Fruit fly (Drosophila melanogaster) whole organism, prepupa: ENCODE results near the gene CG14664.

Source experiments
- CG10631 ChIP-seq: fragments of 200-800 bp; sonication (Bioruptor generic); optimal IDR thresholded peaks from 2 replicates; lab custom pipeline; 2016; ENCODE audit warnings: missing biosample characterization, missing genetic modification characterization
- CG10669 ChIP-seq: fragments of 200-800 bp; sonication (Bioruptor generic); optimal IDR thresholded peaks from 3 replicates; lab custom pipeline; 2018; ENCODE audit warnings: missing biosample characterization, mild to moderate bottlenecking, missing genetic modification characterization, moderate library complexity
- CG11294 ChIP-seq: fragments of 200-800 bp; sonication (Bioruptor generic); IDR thresholded peaks from 2 replicates; pipeline ENCODE4 v1.3.6; 2022; ENCODE audit warnings: missing biosample characterization, missing genetic modification characterization
- CG11762 ChIP-seq: fragments of 200-800 bp; sonication (Bioruptor generic); optimal IDR thresholded peaks from 3 replicates; lab custom pipeline; 2016; ENCODE audit warnings: missing biosample characterization, missing genetic modification characterization; ENCODE audit not compliant: insufficient read depth
- CG1621 ChIP-seq: fragments of 200-800 bp; sonication (Bioruptor generic); optimal IDR thresholded peaks from 3 replicates; lab custom pipeline; 2018; ENCODE audit warnings: missing biosample characterization, mild to moderate bottlenecking, missing genetic modification characterization
- CG16779 ChIP-seq: fragments of 200-800 bp; sonication (Bioruptor generic); optimal IDR thresholded peaks from 3 replicates; lab custom pipeline; 2017; ENCODE audit warnings: missing biosample characterization, mild to moderate bottlenecking, missing genetic modification characterization
- CG3032 ChIP-seq: fragments of 200-800 bp; optimal IDR thresholded peaks from 2 replicates; lab custom pipeline; 2019; ENCODE audit warnings: missing biosample characterization, mild to moderate bottlenecking, missing genetic modification characterization, moderate library complexity
- CG31627 ChIP-seq: fragments of 200-800 bp; sonication (Bioruptor generic); optimal IDR thresholded peaks from 3 replicates; lab custom pipeline; 2016; ENCODE audit warnings: missing biosample characterization, missing genetic modification characterization
- CG32006 ChIP-seq: fragments of 200-800 bp; sonication (Bioruptor generic); optimal IDR thresholded peaks from 3 replicates; lab custom pipeline; 2017; ENCODE audit warnings: missing biosample characterization, mild to moderate bottlenecking, missing genetic modification characterization
- CG3919 ChIP-seq: fragments of 200-800 bp; sonication (Bioruptor generic); optimal IDR thresholded peaks from 3 replicates; lab custom pipeline; 2016; ENCODE audit warnings: missing biosample characterization, missing genetic modification characterization
- CG4318 ChIP-seq: fragments of 200-800 bp; sonication (Bioruptor generic); optimal IDR thresholded peaks from 3 replicates; lab custom pipeline; 2017; ENCODE audit warnings: missing biosample characterization, mild to moderate bottlenecking, missing genetic modification characterization
- CG6163 ChIP-seq: fragments of 200-800 bp; sonication (Bioruptor generic); IDR thresholded peaks from 3 replicates; pipeline ENCODE4 v1.3.6; 2022; ENCODE audit warnings: missing biosample characterization, missing genetic modification characterization
- CG6276 ChIP-seq: fragments of 200-800 bp; sonication (Bioruptor generic); optimal IDR thresholded peaks from 2 replicates; lab custom pipeline; 2017; ENCODE audit warnings: missing biosample characterization, mild to moderate bottlenecking, missing genetic modification characterization
- CG6808 ChIP-seq: fragments of 200-800 bp; sonication (Bioruptor generic); optimal IDR thresholded peaks from 3 replicates; lab custom pipeline; 2017; ENCODE audit warnings: missing biosample characterization, missing genetic modification characterization, mild to moderate bottlenecking, moderate library complexity, missing genetic modification reagents
- CG6854 ChIP-seq: fragments of 200-800 bp; sonication (Bioruptor generic); optimal IDR thresholded peaks from 2 replicates; lab custom pipeline; 2017; ENCODE audit warnings: missing biosample characterization, mild to moderate bottlenecking, missing genetic modification characterization
- CG7368 ChIP-seq: fragments of 200-800 bp; sonication (Bioruptor generic); optimal IDR thresholded peaks from 3 replicates; lab custom pipeline; 2016; ENCODE audit warnings: missing biosample characterization, missing genetic modification characterization
- CG8119 ChIP-seq: fragments of 200-800 bp; sonication (Bioruptor generic); IDR thresholded peaks from 3 replicates; pipeline ENCODE4 v1.3.6; 2022; ENCODE audit warnings: missing biosample characterization, missing genetic modification characterization
- CG8319 ChIP-seq: fragments of 200-800 bp; sonication (Bioruptor generic); optimal IDR thresholded peaks from 3 replicates; lab custom pipeline; 2016; ENCODE audit warnings: missing biosample characterization, missing genetic modification characterization
- CG8632 ChIP-seq: fragments of 200-800 bp; sonication (Bioruptor generic); optimal IDR thresholded peaks from 3 replicates; lab custom pipeline; 2016; ENCODE audit warnings: missing biosample characterization, missing genetic modification characterization
- CG9139 ChIP-seq: fragments of 200-800 bp; sonication (Bioruptor generic); optimal IDR thresholded peaks from 3 replicates; lab custom pipeline; 2017; ENCODE audit warnings: missing biosample characterization, mild to moderate bottlenecking, missing genetic modification characterization
- Eip75B ChIP-seq: fragments of 200-800 bp; sonication (Bioruptor generic); optimal IDR thresholded peaks from 3 replicates; lab custom pipeline; 2016; ENCODE audit warnings: missing biosample characterization, missing genetic modification characterization
- Eip78C ChIP-seq: fragments of 200-800 bp; sonication (Bioruptor generic); peaks from one replicate; lab custom pipeline; 2016; ENCODE audit warnings: missing biosample characterization, missing genetic modification characterization
- Eip93F ChIP-seq: fragments of 200-800 bp; sonication (Bioruptor generic); optimal IDR thresholded peaks from 2 replicates; lab custom pipeline; 2016; ENCODE audit warnings: missing biosample characterization, mild to moderate bottlenecking, missing genetic modification characterization
- Ets21C ChIP-seq: fragments of 200-800 bp; sonication (Bioruptor generic); optimal IDR thresholded peaks from 3 replicates; lab custom pipeline; 2016; ENCODE audit warnings: missing biosample characterization, missing genetic modification characterization
- Hr38 ChIP-seq: sonication (Bioruptor generic); optimal IDR thresholded peaks from 2 replicates; lab custom pipeline; 2016; ENCODE audit warnings: missing biosample characterization, missing genetic modification characterization
- Hr39 ChIP-seq: fragments of 200-800 bp; sonication (Bioruptor generic); optimal IDR thresholded peaks from 2 replicates; lab custom pipeline; 2016; ENCODE audit warnings: missing biosample characterization, missing genetic modification characterization
- Lpt ChIP-seq: fragments of 200-800 bp; sonication (Bioruptor generic); optimal IDR thresholded peaks from 3 replicates; lab custom pipeline; 2016; ENCODE audit warnings: missing biosample characterization, missing genetic modification characterization
- OdsH ChIP-seq: fragments of 200-800 bp; sonication (Bioruptor generic); optimal IDR thresholded peaks from 3 replicates; lab custom pipeline; 2016; ENCODE audit warnings: missing biosample characterization, missing genetic modification characterization
- Smox ChIP-seq: fragments of 200-800 bp; sonication (Bioruptor generic); optimal IDR thresholded peaks from 3 replicates; lab custom pipeline; 2016; ENCODE audit warnings: missing biosample characterization, missing genetic modification characterization
- Sox102F ChIP-seq: fragments of 200-800 bp; sonication (Bioruptor generic); optimal IDR thresholded peaks from 2 replicates; lab custom pipeline; 2016; ENCODE audit warnings: missing biosample characterization, mild to moderate bottlenecking, missing genetic modification characterization
- cyc ChIP-seq: fragments of 200-800 bp; sonication (Bioruptor generic); optimal IDR thresholded peaks from 3 replicates; lab custom pipeline; 2016; ENCODE audit warnings: missing biosample characterization, missing genetic modification characterization
- dsx ChIP-seq: fragments of 200-800 bp; optimal IDR thresholded peaks from 3 replicates; lab custom pipeline; 2019; ENCODE audit warnings: missing biosample characterization, mild to moderate bottlenecking, missing genetic modification characterization, moderate library complexity; ENCODE audit not compliant: poor library complexity, severe bottlenecking
- eg ChIP-seq: fragments of 200-800 bp; sonication (Bioruptor generic); IDR thresholded peaks from 3 replicates; pipeline ENCODE4 v1.3.6; 2022; ENCODE audit warnings: missing biosample characterization, missing genetic modification characterization
- esn ChIP-seq: fragments of 200-800 bp; sonication (Bioruptor generic); optimal IDR thresholded peaks from 2 replicates; lab custom pipeline; 2016; ENCODE audit warnings: missing biosample characterization, mild to moderate bottlenecking, missing genetic modification characterization, moderate library complexity
- fd59A ChIP-seq: fragments of 200-800 bp; sonication (Bioruptor generic); optimal IDR thresholded peaks from 2 replicates; lab custom pipeline; 2017; ENCODE audit warnings: missing biosample characterization, mild to moderate bottlenecking, missing genetic modification characterization, missing genetic modification reagents
- fd85E ChIP-seq: fragments of 200-800 bp; sonication (Bioruptor generic); optimal IDR thresholded peaks from 3 replicates; lab custom pipeline; 2016; ENCODE audit warnings: missing biosample characterization, missing genetic modification characterization
- fkh ChIP-seq: fragments of 200-800 bp; sonication (Bioruptor generic); optimal IDR thresholded peaks from 3 replicates; lab custom pipeline; 2017; ENCODE audit warnings: missing biosample characterization, mild to moderate bottlenecking, missing genetic modification characterization, moderate library complexity
- net ChIP-seq: fragments of 200-800 bp; sonication (Bioruptor generic); optimal IDR thresholded peaks from 3 replicates; lab custom pipeline; 2016; ENCODE audit warnings: missing biosample characterization, missing genetic modification characterization
- ss ChIP-seq, 2 experiments: fragments of 200-800 bp; sonication (Bioruptor generic); optimal IDR thresholded peaks; 2 replicates in 1 of 2; 3 replicates in 1 of 2; lab custom pipeline; 2017 to 2018; ENCODE audit warnings: mild to moderate bottlenecking in 2 of 2, missing biosample characterization in 2 of 2, missing genetic modification characterization in 2 of 2, moderate library complexity in 1 of 2
- vri ChIP-seq: fragments of 200-800 bp; sonication (Bioruptor generic); optimal IDR thresholded peaks from 3 replicates; lab custom pipeline; 2016; ENCODE audit warnings: missing biosample characterization, mild to moderate bottlenecking, missing genetic modification characterization

The CG14664 gene

dm6 chr3R:5215334-5216307 lies 8.3 kb upstream of the CG14664 start (continued):
- TF ChIP-seq esn (GFP tag; lab: Kevin White, UChicago) (peak; percentile 94), net (GFP tag; lab: Kevin White, UChicago) (peak; percentile 92), CG6808 (peak; percentile 92), CG8319 (peak; percentile 77), CG3919 (peak; percentile 91), CG3032 (tag; lab: Kevin White, UChicago) (peak; percentile 90), Ets21C (GFP tag; lab: Kevin White, UChicago) (peak; percentile 87), CG1621 (tag; lab: Kevin White, UChicago) (peak; percentile 86), CG6276 (GFP tag; lab: Kevin White, UChicago) (peak; percentile 82), CG4318 (GFP tag; lab: Kevin White, UChicago) (peak; percentile 74), fkh (GFP tag; lab: Kevin White, UChicago) (peak; percentile 100), CG32006 (GFP tag; lab: Kevin White, UChicago) (peak; percentile 89), CG11762 (GFP tag; lab: Kevin White, UChicago) (peak; percentile 78), Sox102F (GFP tag; lab: Kevin White, UChicago) (peak; percentile 94), CG6163 (GFP tag; lab: Robert Waterston, UW) (peak; percentile 92), Eip93F (peak; percentile 11), vri (GFP tag; lab: Kevin White, UChicago) (peak; percentile 88), eg (peak; percentile 86), Smox (GFP tag; lab: Kevin White, UChicago) (peak; percentile 91), dsx (GFP tag; lab: Kevin White, UChicago) (peak; percentile 80), CG7368 (GFP tag; lab: Kevin White, UChicago) (peak; percentile 78), fd59A (GFP tag; lab: Kevin White, UChicago) (peak; percentile 86), CG16779 (tag; lab: Kevin White, UChicago) (peak; percentile 83)
- TF ChIP-seq, all 60 proteins: peak for 60

DNA sequence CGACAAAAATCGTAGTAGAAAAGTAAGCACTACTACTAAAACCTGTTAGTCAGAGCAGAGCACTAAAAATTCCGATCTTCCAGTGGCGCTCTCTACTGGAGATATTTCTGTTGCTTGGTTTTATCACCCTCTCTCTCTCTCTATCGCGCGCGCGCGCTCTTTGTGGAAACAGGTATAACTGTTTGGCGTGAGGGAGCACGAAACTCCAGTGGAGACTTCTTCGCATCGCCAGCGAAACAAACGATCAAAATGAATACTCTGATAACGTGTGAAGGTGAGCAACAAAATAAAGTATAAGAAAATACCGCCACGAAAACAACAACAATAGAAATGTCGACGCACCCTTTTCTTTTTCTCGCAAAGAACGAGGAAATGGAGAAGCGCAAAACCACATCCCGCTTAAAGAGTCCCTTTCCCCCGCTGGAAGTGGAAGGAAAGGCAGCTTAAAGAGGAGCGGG lies 7.6 kb upstream of the CG14664 start:
- TF ChIP-seq cyc (no peak), Hr38 (GFP tag; lab: Kevin White, UChicago) (no peak), CG32006 (GFP tag; lab: Kevin White, UChicago) (no peak), CG31627 (GFP tag; lab: Kevin White, UChicago) (no peak), CG9139 (no peak), net (GFP tag; lab: Kevin White, UChicago) (no peak), CG11762 (GFP tag; lab: Kevin White, UChicago) (no peak), CG11294 (GFP tag; lab: Robert Waterston, UW) (no peak), CG10669 (GFP tag; lab: Kevin White, UChicago) (no peak), CG6163 (GFP tag; lab: Robert Waterston, UW) (no peak), OdsH (GFP tag; lab: Kevin White, UChicago) (no peak), Eip75B (GFP tag; lab: Kevin White, UChicago) (no peak), CG8632 (GFP tag; lab: Kevin White, UChicago) (no peak), fd85E (GFP tag; lab: Kevin White, UChicago) (no peak)

DNA sequence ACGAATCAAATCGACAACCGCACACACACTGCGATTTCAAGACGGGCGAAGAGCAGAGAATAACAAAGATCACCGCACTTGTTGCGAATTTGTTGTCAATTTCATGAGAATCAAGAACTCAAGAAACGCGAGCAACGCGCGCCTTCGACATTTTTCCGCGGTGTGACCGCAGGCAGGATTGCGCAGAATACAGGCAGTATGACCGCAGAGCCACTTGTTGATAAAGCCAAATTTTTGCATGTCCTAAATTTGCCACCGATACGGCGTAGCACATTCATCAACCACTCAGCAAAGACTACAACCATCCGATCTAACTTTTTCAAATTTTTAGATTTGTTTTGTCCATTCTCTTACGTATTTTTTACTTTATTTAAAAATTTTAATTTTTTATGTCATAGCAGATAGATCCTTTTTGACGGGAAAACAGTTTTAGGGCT lies 6.6 kb upstream of the CG14664 start, which contains the start of gene cno:
TSS of gene cno (minus strand) at position 179 of the 437 bp plus-strand sequence.
- TF ChIP-seq dsx (GFP tag; lab: Kevin White, UChicago) (peak; percentile 49), ss (GFP tag; optimal IDR thresholded peaks at IDR 0.05; lab: Kevin White, UChicago) (peak; percentile 20 to 35), esn (GFP tag; lab: Kevin White, UChicago) (peak; percentile 34), eg (peak; percentile 34; the same call in 2 of the 3 replicates), CG31627 (GFP tag; lab: Kevin White, UChicago) (no peak), CG6854 (GFP tag; lab: Kevin White, UChicago) (peak; percentile 77), CG1621 (tag; lab: Kevin White, UChicago) (peak; percentile 8), CG8119 (GFP tag; lab: Robert Waterston, UW) (peak; percentile 51; the same call in 1 of the 3 replicates), Hr39 (no peak), CG6163 (GFP tag; lab: Robert Waterston, UW) (0 out of 3 replicates have a peak, but pooled peaks have one; percentile 7), Lpt (GFP tag; lab: Kevin White, UChicago) (no peak), Eip75B (GFP tag; lab: Kevin White, UChicago) (no peak), CG3032 (tag; lab: Kevin White, UChicago) (peak; percentile 19), CG10631 (GFP tag; lab: Kevin White, UChicago) (no peak), Eip78C (GFP tag; lab: Kevin White, UChicago) (peak; percentile 83)
